Worm (Caenorhabditis elegans): ENCODE measurements around the gene wdr-20.

wdr-20 gene

DNA sequence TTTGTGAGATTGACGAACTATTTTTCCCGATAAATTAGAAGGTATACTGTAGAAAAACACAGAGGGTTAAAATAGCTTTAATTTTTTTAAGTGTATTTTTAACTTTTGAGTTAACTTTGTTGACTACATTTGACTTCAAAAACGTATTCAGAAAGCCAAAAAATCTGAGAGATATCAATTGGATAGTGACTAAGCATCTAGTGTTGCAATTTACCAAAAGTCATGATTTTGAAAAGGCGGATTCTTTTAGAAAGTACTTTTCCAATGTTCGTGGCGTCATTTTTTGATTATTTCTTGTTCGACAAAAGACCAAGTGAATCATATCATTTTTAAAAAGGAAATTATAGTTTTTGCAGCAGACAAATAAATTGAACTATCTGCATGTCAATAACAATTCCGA, 34.9 kb upstream of the wdr-20 start:
- TF ChIP-seq cebp-1 (GFP tag; IDR thresholded peaks at IDR 0.05) (no peak), cebp-1 (tag; optimal IDR thresholded peaks at IDR 0.05) (peak; percentile 1), lin-35 (GFP tag; optimal IDR thresholded peaks at IDR 0.05) (peak in 1 of 3 experiments; percentile 18), lin-40 (tag; optimal IDR thresholded peaks at IDR 0.05) (peak; percentile 5), snpc-3.4 (tag; optimal IDR thresholded peaks at IDR 0.05) (no peak), nhr-80 (tag; optimal IDR thresholded peaks at IDR 0.05) (no peak), lin-54 (GFP tag; optimal IDR thresholded peaks at IDR 0.05) (no peak), dox-1 (GFP tag; IDR thresholded peaks at IDR 0.05) (no peak)

- no peak for TF ChIP-seq D2030.7 (GFP tag; IDR thresholded peaks at IDR 0.05)
- TF ChIP-seq mxl-1 (tag; optimal IDR thresholded peaks at IDR 0.05) = no peak
- no peak for TF ChIP-seq cebp-1 (GFP tag; IDR thresholded peaks at IDR 0.05)
- TF ChIP-seq cebp-1 (tag; optimal IDR thresholded peaks at IDR 0.05) = no peak
- TF ChIP-seq F33H1.4 (GFP tag; IDR thresholded peaks at IDR 0.05) = no peak
- no peak for TF ChIP-seq unc-130 (GFP tag; optimal IDR thresholded peaks at IDR 0.05)
- TF ChIP-seq Y79H2A.3 (GFP tag; conservative IDR thresholded peaks at IDR 0.05) = no peak
- no peak for TF ChIP-seq pha-4 (tag; optimal IDR thresholded peaks at IDR 0.05)
- no peak for TF ChIP-seq hmg-20 (GFP tag; IDR thresholded peaks at IDR 0.05)
- no peak for TF ChIP-seq tlf-1 (GFP tag; optimal IDR thresholded peaks at IDR 0.05)
- TF ChIP-seq nfya-2 (GFP tag; IDR thresholded peaks at IDR 0.05) = no peak
- no peak for TF ChIP-seq F10E7.11 (tag; optimal IDR thresholded peaks at IDR 0.05)
- TF ChIP-seq K12H6.12 (tag; optimal IDR thresholded peaks at IDR 0.05) = no peak
- TF ChIP-seq mes-4 (tag; optimal IDR thresholded peaks at IDR 0.05) = no peak
- TF ChIP-seq lag-1 (GFP tag; IDR thresholded peaks at IDR 0.05) = no peak
- TF ChIP-seq lin-54 (GFP tag; optimal IDR thresholded peaks at IDR 0.05) = no peak
Observed at ce11 chrV:10166368-10166767, 32.4 kb upstream of the wdr-20 start, which contains the start of gene C51E3.6. C51E3.6 (minus strand) TSS chrV:10166468.

- TF ChIP-seq nhr-90 (tag; optimal IDR thresholded peaks at IDR 0.05) (peak; percentile 26), atf-7 (tag; optimal IDR thresholded peaks at IDR 0.05) (peak; percentile 54), nfyb-1 (GFP tag; IDR thresholded peaks at IDR 0.05) (0 out of 2 replicates have a peak, but pooled peaks have one; percentile 25), bed-1 (GFP tag; IDR thresholded peaks at IDR 0.05) (no peak), unc-62 (GFP tag; optimal IDR thresholded peaks at IDR 0.05) (peak; percentile 5), nhr-80 (tag; optimal IDR thresholded peaks at IDR 0.05) (peak; percentile 92), ets-4 (GFP tag; optimal IDR thresholded peaks at IDR 0.05) (peak; percentile 47), ceh-58 (GFP tag; IDR thresholded peaks at IDR 0.05) (no peak), let-607 (tag; optimal IDR thresholded peaks at IDR 0.05) (peak; percentile 71 to 80)
Observed at ce11 chrV:10160954-10161353, 27.0 kb upstream of the wdr-20 start, which contains the start of gene C51E3.10. C51E3.10 (minus strand) TSS chrV:10161134.

ce11 chrV:10159972-10160371, 26.0 kb upstream of the wdr-20 start:
- TF ChIP-seq nhr-80 (tag; optimal IDR thresholded peaks at IDR 0.05) (peak; percentile 56), Y56A3A.18 (GFP tag; IDR thresholded peaks at IDR 0.05) (no peak)

DNA sequence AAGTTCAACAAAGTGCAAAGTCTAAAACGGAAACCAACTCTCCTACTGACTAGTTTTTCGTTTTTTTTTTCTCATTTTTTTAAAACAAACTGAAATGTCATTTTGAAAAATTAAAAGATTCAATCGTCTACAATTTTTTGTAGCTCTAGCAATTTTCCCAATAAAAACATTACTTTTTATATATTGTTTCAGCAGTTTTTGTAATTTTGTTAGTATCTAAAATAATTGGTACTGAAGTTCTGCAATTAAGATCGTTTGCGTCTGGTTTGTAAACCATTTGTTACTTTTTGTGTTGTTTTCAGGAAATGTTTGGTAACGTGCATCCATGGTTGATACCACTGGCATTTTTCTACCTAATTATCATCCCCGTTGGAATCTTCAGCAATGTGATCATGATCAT, 24.6 kb upstream of the wdr-20 start, which contains the start of gene srsx-30:
TSS of gene srsx-30 (plus strand) at position 301 of the 400 bp plus-strand sequence.
- no peak for TF ChIP-seq ztf-26 (tag; optimal IDR thresholded peaks at IDR 0.05)
- TF ChIP-seq B0336.3 (GFP tag; IDR thresholded peaks at IDR 0.05) = no peak
- TF ChIP-seq ztf-3 (GFP tag; optimal IDR thresholded peaks at IDR 0.05) = no peak
- TF ChIP-seq nfya-1 (tag; optimal IDR thresholded peaks at IDR 0.05; ENCODE audit: borderline replicate concordance, insufficient read depth) = no peak
- TF ChIP-seq hrde-1 (tag; optimal IDR thresholded peaks at IDR 0.05; ENCODE audit: borderline replicate concordance) = no peak
- no peak for TF ChIP-seq snpc-1.1 (tag; optimal IDR thresholded peaks at IDR 0.05; ENCODE audit: insufficient read depth)
- no peak for TF ChIP-seq ccch-3 (GFP tag; optimal IDR thresholded peaks at IDR 0.05)
- TF ChIP-seq F37B4.10 (GFP tag; IDR thresholded peaks at IDR 0.05) = no peak
- no peak for TF ChIP-seq Y53G8AR.9 (GFP tag; conservative IDR thresholded peaks at IDR 0.05)

Measured in whole organism, young adult.